Fruit fly (Drosophila melanogaster) whole organism, embryonic: ENCODE results near the gene CG31551.

Experiments used
- BEAF-32 ChIP-seq: fragments of 200-800 bp; sonication (Bioruptor generic); optimal IDR thresholded peaks from 3 replicates; lab custom pipeline; 2017; ENCODE audit warnings: missing biosample characterization, missing genetic modification characterization, mild to moderate bottlenecking, moderate library complexity, missing genetic modification reagents
- Bdp1 ChIP-seq: fragments of 200-800 bp; sonication (Bioruptor generic); optimal IDR thresholded peaks from 3 replicates; lab custom pipeline; 2016; ENCODE audit warnings: missing biosample characterization, missing genetic modification characterization
- Blimp-1 ChIP-seq: fragments of 200-800 bp; sonication (Bioruptor generic); optimal IDR thresholded peaks from 3 replicates; lab custom pipeline; 2018; ENCODE audit warnings: missing biosample characterization, missing genetic modification characterization, mild to moderate bottlenecking, moderate library complexity, missing genetic modification reagents
- CG1024 ChIP-seq: fragments of 200-800 bp; sonication (Bioruptor generic); IDR thresholded peaks from 2 replicates; pipeline ENCODE4 v1.3.6; 2022; ENCODE audit warnings: missing biosample characterization, missing genetic modification characterization
- CG10366 ChIP-seq: fragments of 200-800 bp; sonication (Bioruptor generic); IDR thresholded peaks from 2 replicates; pipeline ENCODE4 v1.3.6; 2022; ENCODE audit warnings: missing biosample characterization, missing genetic modification characterization
- CG12219 ChIP-seq: fragments of 200-800 bp; sonication (Bioruptor generic); optimal IDR thresholded peaks from 3 replicates; lab custom pipeline; 2018; ENCODE audit warnings: missing biosample characterization, mild to moderate bottlenecking, missing genetic modification characterization
- CG12236 ChIP-seq: fragments of 200-800 bp; sonication (Bioruptor generic); optimal IDR thresholded peaks from 2 replicates; lab custom pipeline; 2016; ENCODE audit warnings: missing biosample characterization, missing genetic modification characterization
- CG12769 ChIP-seq: fragments of 200-800 bp; sonication (Bioruptor generic); optimal IDR thresholded peaks from 2 replicates; lab custom pipeline; 2019; ENCODE audit warnings: missing biosample characterization, mild to moderate bottlenecking, missing genetic modification characterization, moderate library complexity
- CG14050 ChIP-seq: fragments of 200-800 bp; sonication (Bioruptor generic); IDR thresholded peaks from 3 replicates; pipeline ENCODE4 v1.3.6; 2022; ENCODE audit warnings: missing biosample characterization, missing genetic modification characterization
- CG15696 ChIP-seq: fragments of 200-800 bp; sonication (Bioruptor generic); optimal IDR thresholded peaks from 2 replicates; lab custom pipeline; 2019; ENCODE audit warnings: missing biosample characterization, mild to moderate bottlenecking, missing genetic modification characterization, moderate library complexity
- CG17328 ChIP-seq: fragments of 200-800 bp; sonication (Bioruptor generic); IDR thresholded peaks from 2 replicates; pipeline ENCODE4 v1.3.6; 2022; ENCODE audit warnings: missing biosample characterization, missing genetic modification characterization
- CG17612 ChIP-seq: fragments of 200-800 bp; sonication (Bioruptor generic); IDR thresholded peaks from 2 replicates; pipeline ENCODE4 v1.3.6; 2022; ENCODE audit warnings: missing biosample characterization, missing genetic modification characterization
- CG18011 ChIP-seq: fragments of 200-800 bp; sonication (Bioruptor generic); optimal IDR thresholded peaks from 2 replicates; lab custom pipeline; 2017; ENCODE audit warnings: missing biosample characterization, missing genetic modification characterization, mild to moderate bottlenecking, moderate library complexity, missing genotype
- CG30020 ChIP-seq: fragments of 200-800 bp; optimal IDR thresholded peaks from 2 replicates; lab custom pipeline; 2019; ENCODE audit warnings: missing biosample characterization, mild to moderate bottlenecking, missing genetic modification characterization, moderate library complexity
- CG31365 ChIP-seq: fragments of 200-800 bp; sonication (Bioruptor generic); optimal IDR thresholded peaks from 2 replicates; lab custom pipeline; 2018; ENCODE audit warnings: missing biosample characterization, mild to moderate bottlenecking, missing genetic modification characterization
- CG32767 ChIP-seq: fragments of 200-800 bp; sonication (Bioruptor generic); IDR thresholded peaks from 2 replicates; pipeline ENCODE4 v1.3.6; 2022; ENCODE audit warnings: missing biosample characterization, missing genetic modification characterization
- CG4707 ChIP-seq: fragments of 200-800 bp; sonication (Bioruptor generic); optimal IDR thresholded peaks from 2 replicates; lab custom pipeline; 2018; ENCODE audit warnings: missing biosample characterization, mild to moderate bottlenecking, missing genetic modification characterization, moderate library complexity
- CG7928 ChIP-seq: fragments of 200-800 bp; sonication (Bioruptor generic); optimal IDR thresholded peaks from 2 replicates; lab custom pipeline; 2017; ENCODE audit warnings: missing biosample characterization, mild to moderate bottlenecking, missing genetic modification characterization
- CHES-1-like ChIP-seq: fragments of 200-800 bp; sonication (Bioruptor generic); optimal IDR thresholded peaks from 2 replicates; lab custom pipeline; 2016; ENCODE audit warnings: missing biosample characterization, missing genetic modification characterization
- Dad ChIP-seq: fragments of 200-800 bp; sonication (Bioruptor generic); optimal IDR thresholded peaks from 3 replicates; lab custom pipeline; 2016; ENCODE audit warnings: missing biosample characterization, missing genetic modification characterization
- Dref ChIP-seq: fragments of 200-800 bp; sonication (Bioruptor generic); IDR thresholded peaks from 2 replicates; pipeline ENCODE4 v1.3.6; 2022; ENCODE audit warnings: missing biosample characterization, missing genetic modification characterization
- E2f2 ChIP-seq: fragments of 200-800 bp; sonication (Bioruptor generic); IDR thresholded peaks from 2 replicates; pipeline ENCODE4 v1.3.6; 2022; ENCODE audit warnings: missing biosample characterization, missing genetic modification characterization
- ERR ChIP-seq: fragments of 200-800 bp; sonication (Bioruptor generic); optimal IDR thresholded peaks from 2 replicates; lab custom pipeline; 2016; ENCODE audit warnings: missing biosample characterization, missing genetic modification characterization
- Elba2 ChIP-seq: fragments of 200-800 bp; sonication (Bioruptor generic); optimal IDR thresholded peaks from 3 replicates; lab custom pipeline; 2016; ENCODE audit warnings: missing biosample characterization, missing genetic modification characterization
- HmgD ChIP-seq: fragments of 200-800 bp; sonication (Bioruptor generic); optimal IDR thresholded peaks from 3 replicates; lab custom pipeline; 2016; ENCODE audit warnings: missing biosample characterization, missing genetic modification characterization
- HmgZ ChIP-seq: fragments of 200-800 bp; sonication (Bioruptor generic); optimal IDR thresholded peaks from 2 replicates; lab custom pipeline; 2018; ENCODE audit warnings: missing biosample characterization, mild to moderate bottlenecking, missing genetic modification characterization
- Kr ChIP-seq: fragments of 200-800 bp; sonication (Bioruptor generic); optimal IDR thresholded peaks from 2 replicates; lab custom pipeline; 2017; ENCODE audit warnings: missing biosample characterization, mild to moderate bottlenecking, missing genetic modification characterization
- MBD-R2 ChIP-seq: fragments of 200-800 bp; sonication (Bioruptor generic); IDR thresholded peaks from 2 replicates; pipeline ENCODE4 v1.3.6; 2022; ENCODE audit warnings: missing biosample characterization, missing genetic modification characterization
- Max ChIP-seq: fragments of 200-800 bp; sonication (Bioruptor generic); optimal IDR thresholded peaks from 2 replicates; lab custom pipeline; 2016; ENCODE audit warnings: missing biosample characterization, mild to moderate bottlenecking, missing genetic modification characterization
- NC2β ChIP-seq: fragments of 200-800 bp; sonication (Bioruptor generic); optimal IDR thresholded peaks from 2 replicates; lab custom pipeline; 2016; ENCODE audit warnings: missing biosample characterization, missing genetic modification characterization
- Neu2 ChIP-seq: fragments of 200-800 bp; sonication (Bioruptor generic); optimal IDR thresholded peaks from 3 replicates; lab custom pipeline; 2016; ENCODE audit warnings: missing biosample characterization, missing genetic modification characterization, borderline replicate concordance
- Nf-YA ChIP-seq: fragments of 200-800 bp; sonication (Bioruptor generic); IDR thresholded peaks from 2 replicates; pipeline ENCODE4 v1.3.6; 2022; ENCODE audit warnings: missing biosample characterization, missing genetic modification characterization
- Ravus ChIP-seq: fragments of 200-800 bp; sonication (Bioruptor generic); IDR thresholded peaks from 2 replicates; pipeline ENCODE4 v1.3.6; 2022; ENCODE audit warnings: missing biosample characterization, missing genetic modification characterization
- Stat92E ChIP-seq, 3 experiments: fragments of >200 bp in 2 of 3; fragments of 200-800 bp in 1 of 3; sonication (Bioruptor generic) in 1 of 3; optimal IDR thresholded peaks; 2 replicates each; lab custom pipeline; 2017 to 2019; ENCODE audit warnings: missing biosample characterization in 3 of 3, missing genetic modification characterization in 3 of 3, mild to moderate bottlenecking in 1 of 3, moderate library complexity in 1 of 3
- ase ChIP-seq: fragments of 200-800 bp; sonication (Bioruptor generic); IDR thresholded peaks from 3 replicates; pipeline ENCODE4 v1.3.6; 2022; ENCODE audit warnings: missing biosample characterization, missing genetic modification characterization
- cas ChIP-seq: fragments of 200-800 bp; sonication (Bioruptor generic); IDR thresholded peaks from 2 replicates; pipeline ENCODE4 v1.3.6; 2022; ENCODE audit warnings: missing biosample characterization, missing genetic modification characterization
- chif ChIP-seq, 2 experiments: fragments of 200-800 bp; sonication (Bioruptor generic); optimal IDR thresholded peaks; 3 replicates each; lab custom pipeline; 2016; ENCODE audit warnings: missing biosample characterization in 2 of 2, missing genetic modification characterization in 2 of 2
- chinmo ChIP-seq: fragments of 200-800 bp; sonication (Bioruptor generic); IDR thresholded peaks from 4 replicates; pipeline ENCODE4 v1.3.6; 2022; ENCODE audit warnings: missing biosample characterization, missing genetic modification characterization; ENCODE audit not compliant: partially characterized antibody
- croc ChIP-seq: fragments of 200-800 bp; sonication (Bioruptor generic); conservative IDR thresholded peaks from 3 replicates; pipeline ENCODE4 v1.3.6; 2022; ENCODE audit warnings: missing biosample characterization, missing genetic modification characterization
- gce ChIP-seq: fragments of 200-800 bp; sonication (Bioruptor generic); IDR thresholded peaks from 3 replicates; pipeline ENCODE4 v1.3.6; 2022; ENCODE audit warnings: missing biosample characterization, missing genetic modification characterization
- jing ChIP-seq: fragments of 200-800 bp; sonication (Bioruptor generic); optimal IDR thresholded peaks from 2 replicates; lab custom pipeline; 2018; ENCODE audit warnings: missing biosample characterization, mild to moderate bottlenecking, missing genetic modification characterization
- lbe ChIP-seq: fragments of 200-800 bp; sonication (Bioruptor generic); optimal IDR thresholded peaks from 2 replicates; lab custom pipeline; 2016; ENCODE audit warnings: missing biosample characterization, mild to moderate bottlenecking, missing genetic modification characterization
- lola ChIP-seq, 3 experiments: fragments of >200 bp in 2 of 3; fragments of 200-800 bp in 1 of 3; sonication (Bioruptor generic) in 1 of 3; optimal IDR thresholded peaks; 2 replicates each; lab custom pipeline; 2017 to 2019; ENCODE audit warnings: missing biosample characterization in 3 of 3, missing genetic modification characterization in 3 of 3, mild to moderate bottlenecking in 1 of 3, moderate library complexity in 1 of 3
- ranshi ChIP-seq: fragments of 200-800 bp; sonication (Bioruptor generic); IDR thresholded peaks from 2 replicates; pipeline ENCODE4 v1.3.6; 2022; ENCODE audit warnings: missing biosample characterization, missing genetic modification characterization
- repo ChIP-seq: fragments of 200-800 bp; sonication (Bioruptor generic); optimal IDR thresholded peaks from 2 replicates; lab custom pipeline; 2016; ENCODE audit warnings: missing biosample characterization, missing genetic modification characterization
- sd ChIP-seq: fragments of 200-800 bp; sonication (Bioruptor generic); optimal IDR thresholded peaks from 3 replicates; lab custom pipeline; 2018; ENCODE audit warnings: missing biosample characterization, mild to moderate bottlenecking, missing genetic modification characterization, moderate library complexity
- sim ChIP-seq: fragments of 200-800 bp; sonication (Bioruptor generic); IDR thresholded peaks from 2 replicates; pipeline ENCODE4 v1.3.6; 2022; ENCODE audit warnings: missing biosample characterization, missing genetic modification characterization
- slp2 ChIP-seq: fragments of 200-800 bp; sonication (Bioruptor generic); optimal IDR thresholded peaks from 2 replicates; lab custom pipeline; 2016; ENCODE audit warnings: missing biosample characterization, missing genetic modification characterization
- sob ChIP-seq: fragments of 200-800 bp; sonication (Bioruptor generic); IDR thresholded peaks from 2 replicates; pipeline ENCODE4 v1.3.6; 2022; ENCODE audit warnings: missing biosample characterization, missing genetic modification characterization
- vnd ChIP-seq: fragments of 200-800 bp; sonication (Bioruptor generic); IDR thresholded peaks from 3 replicates; pipeline ENCODE4 v1.3.6; 2022; ENCODE audit warnings: missing biosample characterization, missing genetic modification characterization; ENCODE audit not compliant: partially characterized antibody
- z ChIP-seq: fragments of 200-800 bp; sonication (Bioruptor generic); IDR thresholded peaks from 3 replicates; pipeline ENCODE4 v1.3.6; 2022; ENCODE audit warnings: missing biosample characterization, missing genetic modification characterization

CG31551 gene

dm6 chr3R:5591398-5591853 lies 36.2 kb upstream of the CG31551 start, which contains the start of the genes noi and Vha26 (continued):
- TF ChIP-seq NC2β = no peak
- TF ChIP-seq CG12219 = no peak
- no peak for TF ChIP-seq slp2 (GFP tag; lab: Kevin White, UChicago)
- no peak for TF ChIP-seq Kr (GFP tag; lab: Kevin White, UChicago)
- TF ChIP-seq CG12236 (GFP tag; lab: Kevin White, UChicago) = no peak
- no peak for TF ChIP-seq Elba2 (GFP tag; lab: Kevin White, UChicago)
- TF ChIP-seq Neu2 (GFP tag; lab: Kevin White, UChicago) = no peak
- no peak for TF ChIP-seq gce (GFP tag; lab: Robert Waterston, UW)
- TF ChIP-seq CG10366 (GFP tag; lab: Robert Waterston, UW) = no peak
- TF ChIP-seq chinmo (GFP tag; lab: Robert Waterston, UW) = 0 out of 4 replicates have a peak, but pooled peaks have one; percentile 60
- no peak for TF ChIP-seq CG17328 (GFP tag; lab: Robert Waterston, UW)
- peak in 2 of 3 experiments; percentile 45 to 100 for TF ChIP-seq lola (GFP tag; optimal IDR thresholded peaks at IDR 0.05; lab: Kevin White, UChicago)
- TF ChIP-seq sd (tag; lab: Kevin White, UChicago) = no peak
- peak; percentile 56 for TF ChIP-seq CG15696
- TF ChIP-seq chif (GFP tag; optimal IDR thresholded peaks at IDR 0.05; lab: Kevin White, UChicago) = no peak
- TF ChIP-seq Stat92E (GFP tag; optimal IDR thresholded peaks at IDR 0.05; lab: Kevin White, UChicago) = peak in 1 of 3 experiments; percentile 50
- no peak for TF ChIP-seq CG17612 (GFP tag; lab: Robert Waterston, UW)
- no peak for TF ChIP-seq z (GFP tag; lab: Robert Waterston, UW)
- peak; percentile 96 for TF ChIP-seq CG7928 (GFP tag; lab: Kevin White, UChicago)
- no peak for TF ChIP-seq Blimp-1
- no peak for TF ChIP-seq CG31365
- no peak for TF ChIP-seq croc (GFP tag; lab: Robert Waterston, UW)
- no peak for TF ChIP-seq Ravus (GFP tag; lab: Robert Waterston, UW)
- TF ChIP-seq ranshi = no peak
- 0 out of 2 replicates have a peak, but pooled peaks have one; percentile 43 for TF ChIP-seq sob
- TF ChIP-seq CG4707 (GFP tag; lab: Kevin White, UChicago) = no peak
- TF ChIP-seq CHES-1-like (GFP tag; lab: Kevin White, UChicago) = peak; percentile 3
- no peak for TF ChIP-seq lbe (GFP tag; lab: Kevin White, UChicago)
- TF ChIP-seq CG30020 (tag; lab: Kevin White, UChicago) = peak; percentile 97
- TF ChIP-seq Max (GFP tag; lab: Kevin White, UChicago) = peak; percentile 41
- TF ChIP-seq CG18011 (GFP tag; lab: Kevin White, UChicago) = no peak
- no peak for TF ChIP-seq Dad (GFP tag; lab: Kevin White, UChicago)
- no peak for TF ChIP-seq CG12769 (tag; lab: Kevin White, UChicago)
- peak; percentile 77 for TF ChIP-seq BEAF-32
- no peak for TF ChIP-seq HmgD (GFP tag; lab: Kevin White, UChicago)
- TF ChIP-seq ERR = no peak
- no peak for TF ChIP-seq CG14050 (GFP tag; lab: Robert Waterston, UW)
- TF ChIP-seq vnd (GFP tag; lab: Robert Waterston, UW) = 0 out of 3 replicates have a peak, but pooled peaks have one; percentile 45
- no peak for TF ChIP-seq Nf-YA (GFP tag; lab: Robert Waterston, UW)
- TF ChIP-seq HmgZ (tag; lab: Kevin White, UChicago) = peak; percentile 87
- 0 out of 3 replicates have a peak, but pooled peaks have one; percentile 8 for TF ChIP-seq ase
- peak; percentile 73 for TF ChIP-seq Dref
- peak; percentile 35 for TF ChIP-seq Bdp1 (GFP tag; lab: Kevin White, UChicago)
- peak; percentile 74 for TF ChIP-seq CG1024
- peak; percentile 61 for TF ChIP-seq MBD-R2
- peak; percentile 40; the same call in 1 of the 2 replicates for TF ChIP-seq CG32767
- TF ChIP-seq cas (GFP tag; lab: Robert Waterston, UW) = no peak
- TF ChIP-seq repo (GFP tag; lab: Kevin White, UChicago) = no peak
- TF ChIP-seq jing (GFP tag; lab: Kevin White, UChicago) = no peak
- no peak for TF ChIP-seq sim (GFP tag; lab: Robert Waterston, UW)
- TF ChIP-seq E2f2 (GFP tag; lab: Robert Waterston, UW) = peak; percentile 41; the same call in 1 of the 2 replicates
